Worm (Caenorhabditis elegans): ENCODE results near the gene ZK355.2.

Gene ZK355.2

ce11 chrII:2920234-2920633 is 3.5 kb upstream of the ZK355.2 start:
- TF ChIP-seq him-1 (tag; optimal IDR thresholded peaks at IDR 0.05) (no peak), W03F9.2 (tag; optimal IDR thresholded peaks at IDR 0.05) (no peak), dao-5 (tag; optimal IDR thresholded peaks at IDR 0.05) (no peak)

ce11 chrII:2920817-2921458 is 2.8 kb upstream of the ZK355.2 start:
- TF ChIP-seq him-1 (tag; optimal IDR thresholded peaks at IDR 0.05), result no peak
- no peak for TF ChIP-seq dao-5 (tag; optimal IDR thresholded peaks at IDR 0.05)
- peak; percentile 4 for TF ChIP-seq W03F9.2 (tag; optimal IDR thresholded peaks at IDR 0.05)

DNA sequence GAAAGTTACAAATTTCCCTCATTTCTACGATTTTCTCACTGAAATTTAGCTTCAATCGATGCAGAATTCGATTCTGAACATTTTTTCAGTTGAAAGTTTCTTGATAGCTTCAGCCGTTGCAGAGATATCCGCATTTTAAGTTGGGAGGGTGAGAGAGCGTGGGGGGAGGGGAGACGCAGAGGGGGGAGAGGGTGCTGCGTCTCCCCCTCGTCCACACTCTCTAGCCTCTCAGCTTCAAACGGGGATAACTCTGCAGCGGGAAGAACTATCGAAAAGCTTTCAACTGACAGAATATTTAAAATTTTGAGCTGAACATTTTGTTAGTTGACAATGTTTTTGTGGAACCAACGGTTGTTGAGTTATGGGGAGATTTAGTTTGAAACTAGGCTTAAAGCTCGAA is 1.9 kb upstream of the ZK355.2 start:
- TF ChIP-seq W03F9.2 (tag; optimal IDR thresholded peaks at IDR 0.05), result no peak

ce11 chrII:2922359-2922758 is 1.4 kb upstream of the ZK355.2 start:
- TF ChIP-seq him-1 (tag; optimal IDR thresholded peaks at IDR 0.05) (no peak), W03F9.2 (tag; optimal IDR thresholded peaks at IDR 0.05) (no peak), dao-5 (tag; optimal IDR thresholded peaks at IDR 0.05) (no peak)

DNA sequence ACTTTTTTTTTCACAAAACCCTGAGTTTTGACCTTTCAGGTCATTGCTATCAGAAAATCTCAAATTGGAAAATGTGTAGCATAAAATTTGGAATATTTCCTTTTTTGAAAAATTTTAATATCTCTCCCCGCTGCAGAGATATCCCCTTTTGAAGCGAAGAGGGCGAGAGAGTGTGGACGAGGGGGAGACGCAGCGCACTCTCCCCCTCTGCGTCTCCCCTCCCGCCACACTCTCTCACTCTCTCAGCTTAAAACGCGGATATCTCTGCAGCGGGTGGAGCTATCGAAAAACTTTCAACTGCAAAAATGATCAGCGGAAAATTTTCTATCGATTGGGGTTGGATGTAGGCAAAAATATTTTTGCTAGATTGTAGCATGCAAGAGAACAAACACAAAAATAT is 935 bp upstream of the ZK355.2 start:
- TF ChIP-seq W03F9.2 (tag; optimal IDR thresholded peaks at IDR 0.05) (no peak), dao-5 (tag; optimal IDR thresholded peaks at IDR 0.05) (no peak)

DNA sequence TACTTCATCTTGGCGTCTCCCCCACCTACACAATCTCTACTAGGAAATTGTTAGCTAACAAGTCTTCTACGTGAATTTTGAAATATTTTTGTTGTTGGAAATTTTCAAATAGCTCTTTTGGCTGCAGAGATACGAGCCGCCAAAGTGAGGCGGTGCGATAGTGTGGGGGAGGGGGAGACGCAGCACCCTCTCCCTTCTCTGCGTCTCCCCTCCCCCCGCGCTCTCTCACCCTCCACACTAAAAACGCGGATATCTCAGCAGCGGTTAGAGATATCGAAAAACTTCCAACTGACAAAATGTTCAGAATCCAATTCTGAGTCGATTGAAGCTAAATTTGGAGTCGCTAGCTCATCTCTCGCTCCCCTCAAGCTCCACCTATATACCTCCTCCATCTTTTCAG is 1.3 kb downstream of the ZK355.2 start:
- TF ChIP-seq W03F9.2 (tag; optimal IDR thresholded peaks at IDR 0.05) (no peak), dao-5 (tag; optimal IDR thresholded peaks at IDR 0.05) (no peak), him-1 (tag; optimal IDR thresholded peaks at IDR 0.05) (no peak)

ce11 chrII:2925806-2926558 is 2.3 kb downstream of the ZK355.2 start:
- TF ChIP-seq dao-5 (tag; optimal IDR thresholded peaks at IDR 0.05) (no peak), him-1 (tag; optimal IDR thresholded peaks at IDR 0.05) (no peak), W03F9.2 (tag; optimal IDR thresholded peaks at IDR 0.05) (no peak)

DNA sequence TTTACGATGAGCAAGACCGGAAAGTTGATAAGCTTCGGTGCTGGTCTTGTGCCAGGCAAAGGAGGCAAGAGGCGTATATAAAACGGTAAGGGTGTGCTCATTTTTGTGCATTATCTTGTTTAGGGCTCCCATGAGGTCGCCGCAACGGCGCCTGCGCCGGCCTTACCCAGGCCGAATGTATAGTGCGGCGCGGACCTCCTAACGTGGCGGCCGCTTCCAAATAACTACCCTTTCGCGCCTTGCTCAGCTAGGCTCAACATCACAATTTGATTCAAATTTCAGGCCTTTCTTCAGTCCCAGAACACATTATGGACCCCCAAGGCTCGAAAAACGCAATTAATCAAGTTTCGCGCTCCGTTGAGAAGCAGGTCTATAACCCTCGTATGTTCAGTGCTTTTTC is 3.8 kb downstream of the ZK355.2 start, which contains the start of the genes ZK355.3 and ZK355.8:
Gene ZK355.3 (minus strand): TSS at position 101 of the 400 bp plus-strand sequence.
Gene ZK355.8 (plus strand): TSS at position 272 of the 400 bp plus-strand sequence.
- TF ChIP-seq him-1 (tag; optimal IDR thresholded peaks at IDR 0.05), result no peak
- no peak for TF ChIP-seq dao-5 (tag; optimal IDR thresholded peaks at IDR 0.05)
- no peak for TF ChIP-seq W03F9.2 (tag; optimal IDR thresholded peaks at IDR 0.05)

ce11 chrII:2929846-2930245 is 6.1 kb downstream of the ZK355.2 start:
- no peak for TF ChIP-seq W03F9.2 (tag; optimal IDR thresholded peaks at IDR 0.05)
- no peak for TF ChIP-seq him-1 (tag; optimal IDR thresholded peaks at IDR 0.05)

- TF ChIP-seq dao-5 (tag; optimal IDR thresholded peaks at IDR 0.05), result no peak
- TF ChIP-seq W03F9.2 (tag; optimal IDR thresholded peaks at IDR 0.05), result no peak
- TF ChIP-seq him-1 (tag; optimal IDR thresholded peaks at IDR 0.05), result no peak
Measured at ce11 chrII:2930499-2930898, 6.8 kb downstream of the ZK355.2 start, which contains the start of the genes irld-64 and irld-63. TSS of gene irld-64 (minus strand) at chrII:2930599. TSS of gene irld-63 (plus strand) at chrII:2930728.

DNA sequence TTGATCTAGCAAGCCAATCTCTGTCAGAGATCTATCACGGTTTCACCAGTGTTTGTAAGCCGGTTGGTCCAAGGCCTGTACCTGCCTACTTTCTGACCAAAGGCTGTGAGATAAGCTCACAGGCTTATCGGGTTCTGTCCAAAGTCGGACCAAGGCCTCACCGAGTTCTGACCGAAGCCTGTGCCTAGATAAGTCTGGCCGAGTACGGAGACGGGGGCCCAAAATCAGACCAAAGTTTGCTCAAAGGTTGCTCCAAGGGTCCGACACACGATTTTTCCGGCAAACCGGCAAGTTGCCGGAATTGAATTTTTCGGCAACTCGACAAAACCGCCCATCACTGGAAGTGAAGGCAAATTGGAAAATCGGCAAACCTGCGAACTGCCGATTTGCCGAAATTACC is 7.8 kb downstream of the ZK355.2 start:
- TF ChIP-seq him-1 (tag; optimal IDR thresholded peaks at IDR 0.05) (no peak), W03F9.2 (tag; optimal IDR thresholded peaks at IDR 0.05) (no peak), dao-5 (tag; optimal IDR thresholded peaks at IDR 0.05) (no peak)

- TF ChIP-seq dao-5 (tag; optimal IDR thresholded peaks at IDR 0.05) (no peak), him-1 (tag; optimal IDR thresholded peaks at IDR 0.05) (no peak), W03F9.2 (tag; optimal IDR thresholded peaks at IDR 0.05) (no peak)
Measured at ce11 chrII:2934354-2934753, 10.6 kb downstream of the ZK355.2 start, which contains the start of gene irld-67. TSS of gene irld-67 (minus strand) at chrII:2934454.

DNA sequence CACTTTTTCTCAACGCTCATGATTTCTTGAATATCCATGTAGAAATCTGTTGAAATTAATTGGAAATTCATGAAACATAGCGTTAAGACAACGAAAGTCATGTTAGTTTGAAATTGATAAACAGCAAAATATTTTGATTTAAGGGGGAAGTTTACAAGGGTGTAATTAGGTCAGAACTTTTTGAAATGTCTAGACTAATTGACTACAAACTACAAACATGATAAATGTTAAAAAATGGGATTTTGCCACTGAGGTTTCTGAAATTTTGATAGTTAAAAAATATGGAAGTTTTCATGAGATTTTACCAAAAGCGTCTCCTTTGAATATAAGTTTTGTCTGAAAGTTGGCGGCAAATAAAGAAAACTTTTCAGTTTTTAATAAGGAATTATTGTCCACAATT is 14.1 kb downstream of the ZK355.2 start, which contains the start of gene irld-65:
Gene irld-65 (minus strand): TSS at position 101 of the 400 bp plus-strand sequence.
- TF ChIP-seq dao-5 (tag; optimal IDR thresholded peaks at IDR 0.05), result no peak
- no peak for TF ChIP-seq W03F9.2 (tag; optimal IDR thresholded peaks at IDR 0.05)
- TF ChIP-seq him-1 (tag; optimal IDR thresholded peaks at IDR 0.05), result no peak

DNA sequence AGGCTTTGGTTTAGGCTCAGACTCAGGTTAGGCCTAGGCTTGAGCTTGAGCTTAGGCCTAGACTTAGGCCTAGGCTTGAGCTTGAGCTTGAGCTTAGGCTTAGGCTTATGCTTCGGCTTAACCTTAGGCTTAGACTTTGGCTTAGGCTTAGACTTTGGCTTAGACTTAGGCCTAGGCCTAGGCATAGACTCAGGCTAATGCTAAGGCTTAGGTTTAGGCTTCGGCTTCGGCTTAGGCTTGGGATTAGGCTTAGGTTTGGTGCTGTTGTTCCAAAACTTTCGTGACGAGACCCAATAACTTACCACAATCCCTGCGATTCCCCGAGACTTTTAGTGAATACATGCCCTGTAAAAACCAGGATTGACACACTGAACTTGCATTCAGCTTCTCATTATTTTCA is 16.0 kb downstream of the ZK355.2 start:
- TF ChIP-seq dao-5 (tag; optimal IDR thresholded peaks at IDR 0.05), result no peak
- TF ChIP-seq W03F9.2 (tag; optimal IDR thresholded peaks at IDR 0.05), result no peak
- TF ChIP-seq him-1 (tag; optimal IDR thresholded peaks at IDR 0.05), result no peak
